Fruit fly (Drosophila melanogaster) whole organism, embryonic: Measurements from ENCODE around the gene CG15878.
A peak's percentile ranks its signal among the peaks of the same experiment; 100 is the strongest.

ENCODE experiments used
- CG1024 ChIP-seq: fragments of 200-800 bp; sonication (Bioruptor generic); IDR thresholded peaks from 2 replicates; pipeline ENCODE4 v1.3.6; 2022; ENCODE audit warnings: missing biosample characterization, missing genetic modification characterization
- CG10267 ChIP-seq: fragments of 200-800 bp; sonication (Bioruptor generic); optimal IDR thresholded peaks from 2 replicates; lab custom pipeline; 2018; ENCODE audit warnings: missing biosample characterization, mild to moderate bottlenecking, missing genetic modification characterization, moderate library complexity
- CG11247 ChIP-seq: fragments of 200-800 bp; sonication (Bioruptor generic); IDR thresholded peaks from 2 replicates; pipeline ENCODE4 v1.3.6; 2022; ENCODE audit warnings: missing biosample characterization, missing genetic modification characterization
- CG11456 ChIP-seq: fragments of 200-800 bp; sonication (Bioruptor generic); IDR thresholded peaks from 3 replicates; pipeline ENCODE4 v1.3.6; 2022; ENCODE audit warnings: missing biosample characterization, missing genetic modification characterization
- CG11723 ChIP-seq: fragments of 200-800 bp; sonication (Bioruptor generic); optimal IDR thresholded peaks from 2 replicates; lab custom pipeline; 2017; ENCODE audit warnings: missing biosample characterization, mild to moderate bottlenecking, missing genetic modification characterization
- CG12659 ChIP-seq: fragments of 200-800 bp; sonication (Bioruptor generic); optimal IDR thresholded peaks from 3 replicates; lab custom pipeline; 2017; ENCODE audit warnings: mild to moderate bottlenecking, missing biosample characterization, missing genetic modification reagents, missing genetic modification characterization
- CG15601 ChIP-seq: fragments of 200-800 bp; sonication (Bioruptor generic); optimal IDR thresholded peaks from 3 replicates; lab custom pipeline; 2019; ENCODE audit warnings: missing biosample characterization, mild to moderate bottlenecking, missing genetic modification characterization, moderate library complexity
- CG16813 ChIP-seq: fragments of 200-800 bp; sonication (Bioruptor generic); IDR thresholded peaks from 3 replicates; pipeline ENCODE4 v1.3.6; 2022; ENCODE audit warnings: missing biosample characterization, missing genetic modification characterization; ENCODE audit not compliant: partially characterized antibody
- CG17186 ChIP-seq: fragments of 200-800 bp; sonication (Bioruptor generic); optimal IDR thresholded peaks from 3 replicates; lab custom pipeline; 2017; ENCODE audit warnings: missing biosample characterization, missing genetic modification reagents, missing genetic modification characterization
- CG18764 ChIP-seq: fragments of 200-800 bp; sonication (Bioruptor generic); optimal IDR thresholded peaks from 3 replicates; lab custom pipeline; 2016; ENCODE audit warnings: missing biosample characterization, missing genetic modification characterization
- CG34422 ChIP-seq: fragments of 200-800 bp; sonication (Bioruptor generic); IDR thresholded peaks from 3 replicates; pipeline ENCODE4 v1.3.6; 2022; ENCODE audit warnings: missing biosample characterization, missing genetic modification characterization
- CG4424 ChIP-seq: fragments of 200-800 bp; sonication (Bioruptor generic); optimal IDR thresholded peaks from 3 replicates; lab custom pipeline; 2016; ENCODE audit warnings: missing biosample characterization, missing genetic modification characterization
- CG4854 ChIP-seq: fragments of 200-800 bp; sonication (Bioruptor generic); optimal IDR thresholded peaks from 2 replicates; lab custom pipeline; 2016; ENCODE audit warnings: missing biosample characterization, missing genetic modification characterization, inconsistent platforms
- CG7745 ChIP-seq: fragments of 200-800 bp; sonication (Bioruptor generic); optimal IDR thresholded peaks from 2 replicates; lab custom pipeline; 2018; ENCODE audit warnings: missing biosample characterization, mild to moderate bottlenecking, missing genetic modification characterization, moderate library complexity
- CG7963 ChIP-seq: fragments of 200-800 bp; sonication (Bioruptor generic); IDR thresholded peaks from 3 replicates; pipeline ENCODE4 v1.3.6; 2022; ENCODE audit warnings: missing biosample characterization, missing genetic modification characterization; ENCODE audit not compliant: partially characterized antibody
- CrebB ChIP-seq: fragments of 200-800 bp; sonication (Bioruptor generic); optimal IDR thresholded peaks from 3 replicates; lab custom pipeline; 2018; ENCODE audit warnings: missing biosample characterization, mild to moderate bottlenecking, missing genetic modification characterization
- Dfd ChIP-seq, 2 experiments: fragments of >200 bp; optimal IDR thresholded peaks; 2 replicates each; lab custom pipeline; 2017; ENCODE audit warnings: missing biosample characterization in 2 of 2, missing genetic modification characterization in 2 of 2
- Dip3 ChIP-seq: fragments of 200-800 bp; sonication (Bioruptor generic); optimal IDR thresholded peaks from 3 replicates; lab custom pipeline; 2016; ENCODE audit warnings: missing biosample characterization, missing genetic modification characterization
- Fer2 ChIP-seq: fragments of 200-800 bp; sonication (Bioruptor generic); optimal IDR thresholded peaks from 2 replicates; lab custom pipeline; 2018; ENCODE audit warnings: missing biosample characterization, mild to moderate bottlenecking, missing genetic modification characterization, moderate library complexity
- GATAe ChIP-seq: fragments of 200-800 bp; sonication (Bioruptor generic); conservative IDR thresholded peaks from 2 replicates; pipeline ENCODE4 v1.3.6; 2022; ENCODE audit warnings: missing biosample characterization, missing genetic modification characterization
- Hr78 ChIP-seq, 2 experiments: fragments of 200-800 bp in 1 of 2; fragments of >200 bp in 1 of 2; sonication (Bioruptor generic) in 1 of 2; optimal IDR thresholded peaks; 2 replicates each; lab custom pipeline; 2017 to 2019; ENCODE audit warnings: missing biosample characterization in 2 of 2, missing genetic modification characterization in 2 of 2, mild to moderate bottlenecking in 1 of 2, moderate library complexity in 1 of 2
- Hsf ChIP-seq: fragments of 200-800 bp; sonication (Bioruptor generic); optimal IDR thresholded peaks from 3 replicates; lab custom pipeline; 2016; ENCODE audit warnings: missing biosample characterization, missing genetic modification characterization
- Lhr ChIP-seq: fragments of 200-800 bp; sonication (Bioruptor generic); optimal IDR thresholded peaks from 3 replicates; lab custom pipeline; 2017; ENCODE audit warnings: mild to moderate bottlenecking, missing biosample characterization, missing genetic modification reagents, missing genetic modification characterization
- Mes4 ChIP-seq: fragments of 200-800 bp; sonication (Bioruptor generic); optimal IDR thresholded peaks from 2 replicates; lab custom pipeline; 2016; ENCODE audit warnings: missing biosample characterization, missing genetic modification characterization
- NFAT ChIP-seq: fragments of 200-800 bp; sonication (Bioruptor generic); IDR thresholded peaks from 2 replicates; pipeline ENCODE4 v1.3.6; 2022; ENCODE audit warnings: missing biosample characterization, missing genetic modification characterization
- NfI ChIP-seq: fragments of 200-800 bp; sonication (Bioruptor generic); optimal IDR thresholded peaks from 3 replicates; lab custom pipeline; 2018; ENCODE audit warnings: missing biosample characterization, mild to moderate bottlenecking, missing genetic modification characterization, moderate library complexity
- Optix ChIP-seq: fragments of 200-800 bp; sonication (Bioruptor generic); IDR thresholded peaks from 3 replicates; pipeline ENCODE4 v1.3.6; 2022; ENCODE audit warnings: missing biosample characterization, missing genetic modification characterization
- Ptx1 ChIP-seq: fragments of 200-800 bp; sonication (Bioruptor generic); IDR thresholded peaks from 2 replicates; pipeline ENCODE4 v1.3.6; 2022; ENCODE audit warnings: missing biosample characterization, missing genetic modification characterization
- Rx ChIP-seq: fragments of 200-800 bp; sonication (Bioruptor generic); IDR thresholded peaks from 2 replicates; pipeline ENCODE4 v1.3.6; 2022; ENCODE audit warnings: missing biosample characterization, missing genetic modification characterization
- YL-1 ChIP-seq: fragments of 200-800 bp; sonication (Bioruptor generic); optimal IDR thresholded peaks from 3 replicates; lab custom pipeline; 2017; ENCODE audit warnings: missing biosample characterization, mild to moderate bottlenecking, missing genetic modification characterization
- amos ChIP-seq: fragments of 200-800 bp; sonication (Bioruptor generic); IDR thresholded peaks from 2 replicates; pipeline ENCODE4 v1.3.6; 2022; ENCODE audit warnings: missing biosample characterization, missing genetic modification characterization; ENCODE audit not compliant: partially characterized antibody
- bigmax ChIP-seq: fragments of 200-800 bp; sonication (Bioruptor generic); optimal IDR thresholded peaks from 2 replicates; lab custom pipeline; 2018; ENCODE audit warnings: missing biosample characterization, mild to moderate bottlenecking, missing genetic modification characterization
- bowl ChIP-seq: fragments of 200-800 bp; sonication (Bioruptor generic); IDR thresholded peaks from 2 replicates; pipeline ENCODE4 v1.3.6; 2022; ENCODE audit warnings: missing biosample characterization, missing genetic modification characterization
- br ChIP-seq: fragments of >200 bp; optimal IDR thresholded peaks from 2 replicates; lab custom pipeline; 2017
- bsh ChIP-seq, 2 experiments: fragments of 200-800 bp; sonication (Bioruptor generic); optimal IDR thresholded peaks; 2 replicates each; lab custom pipeline; 2017 to 2018; ENCODE audit warnings: mild to moderate bottlenecking in 2 of 2, missing biosample characterization in 2 of 2, missing genetic modification characterization in 2 of 2, moderate library complexity in 1 of 2
- cad ChIP-seq: fragments of >200 bp; optimal IDR thresholded peaks from 2 replicates; lab custom pipeline; 2017; ENCODE audit warnings: missing biosample characterization, missing genetic modification characterization
- crol ChIP-seq: fragments of 200-800 bp; sonication (Bioruptor generic); IDR thresholded peaks from 2 replicates; pipeline ENCODE4 v1.3.6; 2022; ENCODE audit warnings: missing biosample characterization, missing genetic modification characterization
- gfzf ChIP-seq: fragments of 200-800 bp; sonication (Bioruptor generic); optimal IDR thresholded peaks from 2 replicates; lab custom pipeline; 2016; ENCODE audit warnings: missing biosample characterization, mild to moderate bottlenecking, missing genetic modification characterization, moderate library complexity
- grn ChIP-seq: fragments of 200-800 bp; sonication (Bioruptor generic); optimal IDR thresholded peaks from 3 replicates; lab custom pipeline; 2017; ENCODE audit warnings: missing biosample characterization, missing genetic modification characterization
- gsb ChIP-seq: fragments of 200-800 bp; sonication (Bioruptor generic); IDR thresholded peaks from 2 replicates; pipeline ENCODE4 v1.3.6; 2022; ENCODE audit warnings: missing biosample characterization, missing genetic modification characterization
- gsb-n ChIP-seq: fragments of 200-800 bp; sonication (Bioruptor generic); optimal IDR thresholded peaks from 3 replicates; lab custom pipeline; 2018; ENCODE audit warnings: missing biosample characterization, mild to moderate bottlenecking, missing genetic modification characterization
- hth ChIP-seq: fragments of >200 bp; optimal IDR thresholded peaks from 2 replicates; lab custom pipeline; 2017; ENCODE audit warnings: inconsistent platforms
- jumu ChIP-seq: fragments of 200-800 bp; sonication (Bioruptor generic); optimal IDR thresholded peaks from 3 replicates; lab custom pipeline; 2016; ENCODE audit warnings: missing biosample characterization, missing genetic modification characterization
- knrl ChIP-seq: fragments of 200-800 bp; sonication (Bioruptor generic); IDR thresholded peaks from 3 replicates; pipeline ENCODE4 v1.3.6; 2022; ENCODE audit warnings: missing biosample characterization, missing genetic modification characterization; ENCODE audit not compliant: partially characterized antibody
- phol ChIP-seq: fragments of 200-800 bp; sonication (Bioruptor generic); optimal IDR thresholded peaks from 3 replicates; lab custom pipeline; 2018; ENCODE audit warnings: missing biosample characterization, mild to moderate bottlenecking, missing genetic modification characterization, moderate library complexity
- pzg ChIP-seq: fragments of 200-800 bp; sonication (Bioruptor generic); optimal IDR thresholded peaks from 3 replicates; lab custom pipeline; 2018; ENCODE audit warnings: missing biosample characterization, mild to moderate bottlenecking, missing genetic modification characterization, moderate library complexity
- seq ChIP-seq: fragments of 200-800 bp; sonication (Bioruptor generic); IDR thresholded peaks from 2 replicates; pipeline ENCODE4 v1.3.6; 2022; ENCODE audit warnings: missing biosample characterization, missing genetic modification characterization
- tap ChIP-seq: fragments of 200-800 bp; optimal IDR thresholded peaks from 3 replicates; lab custom pipeline; 2019; ENCODE audit warnings: missing biosample characterization, mild to moderate bottlenecking, missing genetic modification characterization, moderate library complexity
- tll ChIP-seq, 2 experiments: fragments of 200-800 bp in 1 of 2; fragments of >200 bp in 1 of 2; sonication (Bioruptor generic) in 1 of 2; optimal IDR thresholded peaks; 2 replicates each; lab custom pipeline; 2017 to 2019; ENCODE audit warnings: missing biosample characterization in 2 of 2, missing genetic modification characterization in 2 of 2, mild to moderate bottlenecking in 1 of 2, moderate library complexity in 1 of 2
- trh ChIP-seq: fragments of 200-800 bp; sonication (Bioruptor generic); optimal IDR thresholded peaks from 2 replicates; lab custom pipeline; 2016; ENCODE audit warnings: missing biosample characterization, missing genetic modification characterization
- tx ChIP-seq: fragments of 200-800 bp; sonication (Bioruptor generic); optimal IDR thresholded peaks from 2 replicates; lab custom pipeline; 2016; ENCODE audit warnings: missing biosample characterization, missing genetic modification characterization

CG15878 gene

DNA sequence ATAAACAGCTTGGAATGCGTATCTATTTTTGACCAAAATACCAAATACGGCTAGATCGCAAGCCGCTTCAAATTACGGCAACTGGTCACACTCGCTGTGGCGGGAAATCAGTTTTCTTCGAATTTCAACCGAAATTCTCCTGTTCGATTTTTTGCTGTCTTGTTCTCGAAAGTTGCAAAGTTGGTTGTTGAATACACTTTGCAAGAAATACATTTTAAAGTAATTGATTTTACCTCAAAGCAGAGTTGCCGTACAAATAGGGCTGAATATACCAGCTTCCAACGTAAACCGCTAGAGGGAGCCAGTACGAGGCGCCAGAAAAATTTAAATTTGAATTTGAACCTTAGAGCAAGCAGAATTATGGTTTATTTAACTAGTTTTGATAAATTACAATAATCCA lies 24.7 kb upstream of the CG15878 start, which contains the start of gene CG9018 (continued):
- no peak for TF ChIP-seq bsh (GFP tag; optimal IDR thresholded peaks at IDR 0.05; lab: Kevin White, UChicago)
- TF ChIP-seq bowl, result no peak
- no peak for TF ChIP-seq CG11723 (GFP tag; lab: Kevin White, UChicago)
- TF ChIP-seq seq (GFP tag; lab: Robert Waterston, UW), result no peak
- TF ChIP-seq jumu (GFP tag; lab: Kevin White, UChicago), result no peak
- TF ChIP-seq CG4424 (GFP tag; lab: Kevin White, UChicago), result no peak
- TF ChIP-seq amos (GFP tag; lab: Robert Waterston, UW), result 0 out of 2 replicates have a peak, but pooled peaks have one; percentile 21
- no peak for TF ChIP-seq bigmax
- TF ChIP-seq CrebB (tag; lab: Kevin White, UChicago), result no peak
- TF ChIP-seq CG18764, result no peak
- TF ChIP-seq tap (tag; lab: Kevin White, UChicago), result no peak
- no peak for TF ChIP-seq crol (GFP tag; lab: Robert Waterston, UW)
- no peak for TF ChIP-seq Hsf (GFP tag; lab: Kevin White, UChicago)
- TF ChIP-seq CG17186 (GFP tag; lab: Kevin White, UChicago), result peak; percentile 16
- peak; percentile 34; the same call in 1 of the 3 replicates for TF ChIP-seq knrl (GFP tag; lab: Robert Waterston, UW)
- TF ChIP-seq Dip3 (GFP tag; lab: Kevin White, UChicago), result no peak
- TF ChIP-seq YL-1 (GFP tag; lab: Kevin White, UChicago), result no peak
- no peak for TF ChIP-seq NFAT (GFP tag; lab: Robert Waterston, UW)
- no peak for TF ChIP-seq tx (GFP tag; lab: Kevin White, UChicago)
- TF ChIP-seq CG16813, result no peak
- TF ChIP-seq br (lab: Kevin White, UChicago), result no peak
- no peak for TF ChIP-seq tll (GFP tag; optimal IDR thresholded peaks at IDR 0.05; lab: Kevin White, UChicago)
- no peak for TF ChIP-seq gsb (GFP tag; lab: Robert Waterston, UW)
- TF ChIP-seq GATAe (GFP tag; lab: Robert Waterston, UW), result no peak
- no peak for TF ChIP-seq Mes4 (GFP tag; lab: Kevin White, UChicago)
- TF ChIP-seq CG34422 (GFP tag; lab: Robert Waterston, UW), result 0 out of 3 replicates have a peak, but pooled peaks have one; percentile 30
- TF ChIP-seq CG7745 (tag; lab: Kevin White, UChicago), result no peak
- no peak for TF ChIP-seq NfI (GFP tag; lab: Kevin White, UChicago)
- peak; percentile 30; the same call in 1 of the 3 replicates for TF ChIP-seq CG11456 (GFP tag; lab: Robert Waterston, UW)
- TF ChIP-seq gsb-n (tag; lab: Kevin White, UChicago), result no peak
- TF ChIP-seq pzg (GFP tag; lab: Kevin White, UChicago), result peak; percentile 79
- peak; percentile 56 for TF ChIP-seq CG10267 (tag; lab: Kevin White, UChicago)
- 0 out of 3 replicates have a peak, but pooled peaks have one; percentile 16 for TF ChIP-seq CG7963 (GFP tag; lab: Robert Waterston, UW)
- TF ChIP-seq cad (GFP tag; lab: Kevin White, UChicago), result no peak
- TF ChIP-seq Hr78 (GFP tag; optimal IDR thresholded peaks at IDR 0.05; lab: Kevin White, UChicago), result no peak
- TF ChIP-seq gfzf (GFP tag; lab: Kevin White, UChicago), result peak; percentile 95
- no peak for TF ChIP-seq Optix
- TF ChIP-seq trh, result no peak
- no peak for TF ChIP-seq grn (GFP tag; lab: Kevin White, UChicago)
- TF ChIP-seq Lhr (GFP tag; lab: Kevin White, UChicago), result peak; percentile 79
- TF ChIP-seq hth, result no peak
- TF ChIP-seq Rx (GFP tag; lab: Robert Waterston, UW), result no peak
- TF ChIP-seq CG15601, result no peak
- TF ChIP-seq CG4854 (GFP tag; lab: Kevin White, UChicago), result no peak
- no peak for TF ChIP-seq Fer2
- no peak; the same call in 1 of the 2 replicates for TF ChIP-seq Ptx1 (GFP tag; lab: Robert Waterston, UW)
- TF ChIP-seq CG11247, result no peak
- peak; percentile 49 for TF ChIP-seq phol (tag; lab: Kevin White, UChicago)
- TF ChIP-seq CG1024, result no peak
- peak; percentile 41 for TF ChIP-seq CG12659 (GFP tag; lab: Kevin White, UChicago)
- TF ChIP-seq Dfd (GFP tag; optimal IDR thresholded peaks at IDR 0.05; lab: Kevin White, UChicago), result no peak
